Fruit fly (Drosophila melanogaster): ENCODE results near the gene CG42264.
A peak's percentile ranks its signal among the peaks of the same experiment; 100 is the strongest.

The CG42264 gene

DNA sequence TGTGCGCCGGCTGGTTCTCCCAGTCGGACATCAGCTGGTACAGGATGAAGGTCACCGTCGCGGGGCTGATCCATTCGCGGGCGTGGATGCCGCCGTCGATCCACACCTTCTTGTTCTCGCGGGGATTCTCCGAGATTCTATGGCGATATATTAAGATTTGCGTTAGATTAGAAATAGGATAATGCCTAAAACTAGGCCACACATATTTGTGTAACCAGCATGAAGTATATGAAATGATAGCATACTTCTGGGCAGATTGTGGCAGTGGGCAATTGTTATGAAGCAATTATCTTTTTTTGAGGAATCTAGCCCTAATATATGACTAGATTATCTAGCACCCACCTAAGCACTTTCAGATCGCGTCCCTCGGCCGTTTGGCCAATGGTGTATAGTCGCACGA lies 9.7 kb downstream of the CG42264 start:
- TF ChIP-seq corto (GFP tag; optimal IDR thresholded peaks at IDR 0.05) = no peak
- TF ChIP-seq klu (GFP tag; IDR thresholded peaks at IDR 0.05) = no peak
- TF ChIP-seq Med (GFP tag) = peak; percentile 46
- TF ChIP-seq al (GFP tag; IDR thresholded peaks at IDR 0.05) = no peak
- no peak for TF ChIP-seq CG6689 (GFP tag; IDR thresholded peaks at IDR 0.05)
- TF ChIP-seq nau (GFP tag; optimal IDR thresholded peaks at IDR 0.05) = no peak
- no peak for TF ChIP-seq Kr (GFP tag; optimal IDR thresholded peaks at IDR 0.05)
- no peak for TF ChIP-seq wor (GFP tag; IDR thresholded peaks at IDR 0.05)
- TF ChIP-seq Atf3 (GFP tag; optimal IDR thresholded peaks at IDR 0.05) = no peak
- TF ChIP-seq HLH4C (GFP tag; IDR thresholded peaks at IDR 0.05; ENCODE audit: partially characterized antibody) = no peak
- no peak for TF ChIP-seq tx (GFP tag; optimal IDR thresholded peaks at IDR 0.05)
- TF ChIP-seq grn (GFP tag; optimal IDR thresholded peaks at IDR 0.05) = peak; percentile 94
- no peak for TF ChIP-seq Vsx1 (GFP tag; optimal IDR thresholded peaks at IDR 0.05)

DNA sequence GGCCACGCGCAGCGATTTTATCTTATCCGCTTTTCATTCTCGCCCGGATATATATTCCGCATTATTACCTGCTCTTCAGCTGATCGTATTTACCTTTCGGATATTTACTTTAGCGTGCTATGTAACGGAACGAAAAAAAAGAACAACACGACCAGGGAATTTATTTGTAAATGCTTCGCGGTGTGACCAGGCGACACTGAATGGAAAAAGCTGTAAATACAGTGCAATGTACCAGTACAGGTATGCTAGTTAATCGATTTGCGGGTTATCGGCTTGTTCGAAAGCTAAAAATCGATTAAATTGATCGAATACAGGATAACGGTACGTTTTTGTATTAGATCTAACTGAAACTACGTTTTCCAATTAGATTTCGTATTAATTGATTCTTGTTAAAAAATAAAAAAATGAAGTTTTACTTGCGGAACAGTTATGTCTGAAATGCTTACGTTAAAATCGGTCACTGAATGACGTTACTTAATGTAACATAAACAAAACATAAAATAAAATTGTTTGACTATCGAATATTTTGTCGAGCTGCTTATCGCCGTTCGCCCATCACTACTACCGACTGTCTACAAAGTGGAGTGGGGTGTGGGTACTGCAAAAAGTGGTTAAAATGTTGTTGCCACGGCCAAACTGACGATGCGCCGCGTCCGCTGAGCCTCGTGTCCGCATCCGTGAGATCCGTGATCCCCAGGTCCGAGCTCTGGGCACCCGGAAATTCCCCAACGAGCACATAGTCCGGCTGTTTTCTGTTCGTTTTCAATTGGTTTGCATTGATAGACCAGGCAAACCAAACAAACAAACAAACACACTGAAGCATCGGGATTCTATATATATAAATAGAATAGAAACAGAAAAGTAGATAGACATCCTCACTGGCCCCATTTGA lies 12.2 kb downstream of the CG42264 start, which contains the start of the genes MAPk-Ak2 and CG42699:
MAPk-Ak2 (minus strand) TSS at position 203 of the 892 bp plus-strand sequence.
CG42699 (plus strand) TSS at position 553 of the 892 bp plus-strand sequence.
- TF ChIP-seq Aef1 (GFP tag; IDR thresholded peaks at IDR 0.05) (no peak), TFAM (GFP tag; optimal IDR thresholded peaks at IDR 0.05) (peak; percentile 38), CG2129 (GFP tag; IDR thresholded peaks at IDR 0.05; ENCODE audit: partially characterized antibody) (peak; percentile 24; the same call in 1 of the 2 replicates), stc (GFP tag; IDR thresholded peaks at IDR 0.05) (peak; percentile 58; the same call in 1 of the 2 replicates), odd (GFP tag; optimal IDR thresholded peaks at IDR 0.05) (peak; percentile 78), Mrtf (GFP tag; IDR thresholded peaks at IDR 0.05) (no peak; the same call in 2 of the 3 replicates), CG2712 (tag; optimal IDR thresholded peaks at IDR 0.05) (peak; percentile 53), CG12236 (GFP tag; optimal IDR thresholded peaks at IDR 0.05) (peak; percentile 75), Bteb2 (GFP tag; optimal IDR thresholded peaks at IDR 0.05) (peak; percentile 54), CG2116 (GFP tag; optimal IDR thresholded peaks at IDR 0.05) (peak; percentile 96), CG10274 (GFP tag; optimal IDR thresholded peaks at IDR 0.05) (peak; percentile 18), az2 (GFP tag; optimal IDR thresholded peaks at IDR 0.05) (no peak), Bdp1 (GFP tag; optimal IDR thresholded peaks at IDR 0.05) (peak; percentile 71), pho (GFP tag; optimal IDR thresholded peaks at IDR 0.05) (peak; percentile 81), Dip2 (GFP tag; IDR thresholded peaks at IDR 0.05) (no peak), Ada2b (GFP tag; IDR thresholded peaks at IDR 0.05) (no peak), B-H1 (GFP tag; IDR thresholded peaks at IDR 0.05) (peak; percentile 22; the same call in 1 of the 3 replicates), CG4404 (GFP tag; IDR thresholded peaks at IDR 0.05) (no peak), CG31365 (tag; optimal IDR thresholded peaks at IDR 0.05) (peak; percentile 71), CG14667 (GFP tag; IDR thresholded peaks at IDR 0.05) (no peak), CG16813 (GFP tag; IDR thresholded peaks at IDR 0.05; ENCODE audit: partially characterized antibody) (peak; percentile 70), CG12104 (GFP tag; optimal IDR thresholded peaks at IDR 0.05) (peak; percentile 75), chm (GFP tag; IDR thresholded peaks at IDR 0.05) (peak; percentile 92), dmrt11E (tag; optimal IDR thresholded peaks at IDR 0.05) (peak; percentile 55), tgo (GFP tag; IDR thresholded peaks at IDR 0.05) (peak; percentile 31; the same call in 2 of the 3 replicates), grn (GFP tag; optimal IDR thresholded peaks at IDR 0.05) (peak; percentile 95), gt (GFP tag; IDR thresholded peaks at IDR 0.05) (no peak), CG10565 (GFP tag; optimal IDR thresholded peaks at IDR 0.05) (no peak), salm (tag; optimal IDR thresholded peaks at IDR 0.05) (peak; percentile 62), CG1603 (tag; optimal IDR thresholded peaks at IDR 0.05) (peak; percentile 65), unpg (GFP tag; optimal IDR thresholded peaks at IDR 0.05) (peak; percentile 63), CG5245 (GFP tag; optimal IDR thresholded peaks at IDR 0.05) (peak; percentile 67), vnd (GFP tag; IDR thresholded peaks at IDR 0.05; ENCODE audit: partially characterized antibody) (peak; percentile 60), CG17359 (tag; optimal IDR thresholded peaks at IDR 0.05) (peak; percentile 85), lola (GFP tag; optimal IDR thresholded peaks at IDR 0.05) (peak in 1 of 3 experiments; percentile 64), CG2199 (GFP tag; IDR thresholded peaks at IDR 0.05) (no peak)
